Worm (Caenorhabditis elegans) whole organism, mixed stage, embryonic: ENCODE data around the gene ucr-1.

ENCODE experiments used
- cnd-1 ChIP-seq: fragments of 200-800 bp; sonication (Bioruptor generic); optimal IDR thresholded peaks from 2 replicates; lab custom pipeline; 2018; ENCODE audit warnings: mild to moderate bottlenecking, missing genetic modification characterization, missing compliant biosample characterization
- ztf-11 ChIP-seq: fragments of 150-350 bp; optimal IDR thresholded peaks from 2 replicates; lab custom pipeline; 2014; ENCODE audit warnings: missing biosample characterization, missing genetic modification characterization

- TF ChIP-seq cnd-1 (tag; lab: Kevin White, UChicago) (no peak), ztf-11 (no peak)
These were observed 42.6 kb downstream of the ucr-1 start for ce11 chrIII:5634509-5634908.
